Worm (Caenorhabditis elegans) whole organism, mixed stage, embryonic: ENCODE measurements around the gene F46H6.5.

Experiments used
- cnd-1 ChIP-seq: fragments of 200-800 bp; sonication (Bioruptor generic); optimal IDR thresholded peaks from 2 replicates; lab custom pipeline; 2018; ENCODE audit warnings: mild to moderate bottlenecking, missing genetic modification characterization, missing compliant biosample characterization
- elt-1 ChIP-seq: sonication (generic microtip); optimal IDR thresholded peaks from 2 replicates; lab custom pipeline; 2017; ENCODE audit warnings: missing genetic modification characterization, mild to moderate bottlenecking, missing compliant biosample characterization, antibody characterized with exemption, moderate library complexity, borderline replicate concordance; ENCODE audit not compliant: insufficient read depth
- elt-3 ChIP-seq: fragments of 150-350 bp; optimal IDR thresholded peaks from 2 replicates; lab custom pipeline; 2014; ENCODE audit warnings: missing biosample characterization, missing genetic modification characterization
- lin-13 ChIP-seq: fragments of 150-350 bp; optimal IDR thresholded peaks from 2 replicates; lab custom pipeline; 2014; ENCODE audit warnings: missing biosample characterization, missing genetic modification characterization
- nhr-12 ChIP-seq: fragments of 150-350 bp; optimal IDR thresholded peaks from 2 replicates; lab custom pipeline; 2014; ENCODE audit warnings: missing biosample characterization, missing genetic modification characterization
- nhr-76 ChIP-seq: sonication (generic microtip); optimal IDR thresholded peaks from 2 replicates; lab custom pipeline; 2017; ENCODE audit warnings: missing biosample characterization, missing genetic modification characterization
- pha-4 ChIP-seq: fragments of 150-350 bp; optimal IDR thresholded peaks from 2 replicates; lab custom pipeline; 2018; ENCODE audit warnings: missing biosample characterization, missing genetic modification reagents, missing genetic modification characterization
- tbx-8 ChIP-seq: fragments of 200-800 bp; sonication (Bioruptor generic); optimal IDR thresholded peaks from 2 replicates; lab custom pipeline; 2018; ENCODE audit warnings: mild to moderate bottlenecking, missing genetic modification characterization, moderate library complexity, missing compliant biosample characterization
- unc-62 ChIP-seq: fragments of 150-350 bp; optimal IDR thresholded peaks from 2 replicates; lab custom pipeline; 2014; ENCODE audit warnings: missing biosample characterization, missing genetic modification reagents, missing genetic modification characterization
- ztf-11 ChIP-seq: fragments of 150-350 bp; optimal IDR thresholded peaks from 2 replicates; lab custom pipeline; 2014; ENCODE audit warnings: missing biosample characterization, missing genetic modification characterization

DNA sequence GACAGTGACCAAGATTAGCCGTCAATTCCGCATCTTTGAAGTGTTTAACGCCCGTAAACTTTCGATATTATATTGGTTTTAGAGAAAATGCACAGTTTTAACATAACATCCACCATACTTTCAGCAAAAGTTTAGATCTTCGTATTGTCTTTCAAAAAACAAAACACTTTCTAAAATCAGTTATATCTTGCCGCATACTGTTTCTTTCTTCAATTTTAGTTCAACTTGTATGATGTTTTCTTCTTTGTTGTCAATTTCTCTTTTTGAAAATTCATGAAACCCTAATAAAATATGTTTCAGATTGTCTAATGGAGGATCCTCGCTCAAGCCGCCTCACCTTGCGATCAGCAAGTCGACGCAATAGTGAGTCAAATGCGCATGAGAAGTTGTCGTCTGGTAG, 38.2 kb downstream of the F46H6.5 start, which contains the start of gene F02E8.4:
- TF ChIP-seq elt-3 (no peak), elt-1 (no peak), cnd-1 (tag; lab: Kevin White, UChicago) (no peak), tbx-8 (GFP tag; lab: Kevin White, UChicago) (no peak), unc-62 (GFP tag; lab: Kevin White, UChicago) (no peak), pha-4 (tag; lab: Kevin White, UChicago) (no peak), ztf-11 (tag; lab: Kevin White, UChicago) (no peak), nhr-76 (tag; lab: Kevin White, UChicago) (no peak), nhr-12 (no peak), lin-13 (tag; lab: Kevin White, UChicago) (no peak)
